Worm (Caenorhabditis elegans) whole organism, L1 larva: ENCODE measurements around the gene ddb-1.

Source experiments
- elt-2 ChIP-seq: sonication (generic microtip); optimal IDR thresholded peaks from 2 replicates; lab custom pipeline; 2016; ENCODE audit warnings: missing genetic modification characterization, mild to moderate bottlenecking, inconsistent platforms, missing compliant biosample characterization, missing genetic modification reagents
- jun-1 ChIP-seq: fragments of 150-350 bp; optimal IDR thresholded peaks from 2 replicates; lab custom pipeline; 2014; ENCODE audit warnings: missing biosample characterization, missing genetic modification reagents, missing genetic modification characterization
- mdl-1 ChIP-seq, 2 experiments: fragments of 150-350 bp; optimal IDR thresholded peaks; 2 replicates each; lab custom pipeline; 2014 to 2017; ENCODE audit warnings: missing biosample characterization in 2 of 2, missing genetic modification characterization in 2 of 2, inconsistent platforms in 1 of 2
- nhr-12 ChIP-seq: sonication (generic microtip); optimal IDR thresholded peaks from 2 replicates; lab custom pipeline; 2017; ENCODE audit warnings: missing biosample characterization, missing genetic modification characterization
- nhr-237 ChIP-seq: fragments of 150-350 bp; optimal IDR thresholded peaks from 2 replicates; lab custom pipeline; 2014; ENCODE audit warnings: missing biosample characterization, missing genetic modification characterization
- skn-1 ChIP-seq: fragments of 150-350 bp; optimal IDR thresholded peaks from 2 replicates; lab custom pipeline; 2014; ENCODE audit warnings: missing biosample characterization, missing genetic modification characterization
- swsn-7 ChIP-seq: sonication (generic microtip); optimal IDR thresholded peaks from 2 replicates; lab custom pipeline; 2016; ENCODE audit warnings: missing genetic modification characterization, missing compliant biosample characterization

DNA sequence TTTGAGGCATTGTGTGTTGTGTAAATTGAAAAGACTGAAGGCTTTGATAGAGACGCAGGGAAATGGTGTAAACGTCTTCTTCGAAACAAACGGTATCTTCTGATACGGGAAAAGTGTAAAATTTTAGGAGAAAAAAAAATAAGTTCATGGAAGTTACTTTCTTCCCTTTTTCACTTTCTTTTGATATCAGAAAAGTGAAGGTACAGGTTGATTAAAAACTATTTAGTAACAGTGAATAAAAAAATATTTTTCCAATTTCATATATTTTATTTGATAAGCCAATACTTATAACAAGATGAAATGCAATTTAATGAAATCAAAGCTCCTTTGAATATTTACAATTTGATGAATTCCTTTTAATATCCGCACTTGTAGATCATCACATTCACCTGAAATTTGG, 10.6 kb downstream of the ddb-1 start, which contains the start of gene col-129:
- TF ChIP-seq elt-2 (tag; lab: Kevin White, UChicago) (no peak), swsn-7 (tag; lab: Kevin White, UChicago) (no peak), skn-1 (no peak), nhr-12 (tag; lab: Kevin White, UChicago) (no peak), mdl-1 (tag; optimal IDR thresholded peaks at IDR 0.05; lab: Kevin White, UChicago) (no peak), nhr-237 (tag; lab: Kevin White, UChicago) (no peak), jun-1 (tag; lab: Kevin White, UChicago) (no peak)
